Worm (Caenorhabditis elegans) whole organism, L3 larva: ENCODE results near the gene clc-1.

Experiments used
- ceh-82 ChIP-seq: fragments of 150-350 bp; optimal IDR thresholded peaks from 2 replicates; lab custom pipeline; 2014; ENCODE audit warnings: missing biosample characterization, missing genetic modification characterization
- egl-27 ChIP-seq: sonication (generic microtip); optimal IDR thresholded peaks from 4 replicates; lab custom pipeline; 2017; ENCODE audit warnings: missing biosample characterization, missing genetic modification reagents, missing genetic modification characterization
- elt-1 ChIP-seq: fragments of 150-350 bp; optimal IDR thresholded peaks from 2 replicates; lab custom pipeline; 2014; ENCODE audit warnings: missing biosample characterization, missing genetic modification characterization
- elt-3 ChIP-seq, 3 experiments: fragments of 150-350 bp in 1 of 3; sonication (generic microtip) in 2 of 3; optimal IDR thresholded peaks; 2 replicates in 2 of 3; 4 replicates in 1 of 3; lab custom pipeline; 2014 to 2017; ENCODE audit warnings: missing biosample characterization in 3 of 3, missing genetic modification characterization in 3 of 3
- lin-15B ChIP-seq: fragments of 150-350 bp; optimal IDR thresholded peaks from 2 replicates; lab custom pipeline; 2014; ENCODE audit warnings: missing biosample characterization, missing genetic modification characterization
- lsy-12 ChIP-seq: sonication (generic microtip); optimal IDR thresholded peaks from 2 replicates; lab custom pipeline; 2016; ENCODE audit warnings: mild to moderate bottlenecking, missing genetic modification characterization, missing compliant biosample characterization
- nhr-11 ChIP-seq: fragments of 150-350 bp; optimal IDR thresholded peaks from 2 replicates; lab custom pipeline; 2014; ENCODE audit warnings: missing biosample characterization, missing genetic modification characterization
- nhr-23 ChIP-seq: fragments of 150-350 bp; optimal IDR thresholded peaks from 2 replicates; lab custom pipeline; 2014; ENCODE audit warnings: missing biosample characterization, missing genetic modification reagents, missing genetic modification characterization
- nhr-76 ChIP-seq: fragments of 150-350 bp; sonication (generic microtip); optimal IDR thresholded peaks from 5 replicates; lab custom pipeline; 2014; ENCODE audit warnings: missing biosample characterization, missing genetic modification characterization
- pha-4 ChIP-seq: fragments of 150-350 bp; optimal IDR thresholded peaks from 2 replicates; lab custom pipeline; 2014; ENCODE audit warnings: missing biosample characterization, missing genetic modification reagents, missing genetic modification characterization
- sea-2 ChIP-seq: fragments of 150-350 bp; sonication (generic microtip); optimal IDR thresholded peaks from 4 replicates; lab custom pipeline; 2014; ENCODE audit warnings: missing biosample characterization, missing genetic modification reagents, missing genetic modification characterization
- snpc-4 ChIP-seq: fragments of 150-350 bp; optimal IDR thresholded peaks from 2 replicates; lab custom pipeline; 2014; ENCODE audit warnings: missing biosample characterization, missing genetic modification characterization
- unc-62 ChIP-seq: fragments of 150-350 bp; sonication (generic microtip); optimal IDR thresholded peaks from 4 replicates; lab custom pipeline; 2014; ENCODE audit warnings: missing biosample characterization, missing genetic modification reagents, missing genetic modification characterization
- ztf-11 ChIP-seq: fragments of 150-350 bp; optimal IDR thresholded peaks from 2 replicates; lab custom pipeline; 2014; ENCODE audit warnings: missing biosample characterization, missing genetic modification characterization

DNA sequence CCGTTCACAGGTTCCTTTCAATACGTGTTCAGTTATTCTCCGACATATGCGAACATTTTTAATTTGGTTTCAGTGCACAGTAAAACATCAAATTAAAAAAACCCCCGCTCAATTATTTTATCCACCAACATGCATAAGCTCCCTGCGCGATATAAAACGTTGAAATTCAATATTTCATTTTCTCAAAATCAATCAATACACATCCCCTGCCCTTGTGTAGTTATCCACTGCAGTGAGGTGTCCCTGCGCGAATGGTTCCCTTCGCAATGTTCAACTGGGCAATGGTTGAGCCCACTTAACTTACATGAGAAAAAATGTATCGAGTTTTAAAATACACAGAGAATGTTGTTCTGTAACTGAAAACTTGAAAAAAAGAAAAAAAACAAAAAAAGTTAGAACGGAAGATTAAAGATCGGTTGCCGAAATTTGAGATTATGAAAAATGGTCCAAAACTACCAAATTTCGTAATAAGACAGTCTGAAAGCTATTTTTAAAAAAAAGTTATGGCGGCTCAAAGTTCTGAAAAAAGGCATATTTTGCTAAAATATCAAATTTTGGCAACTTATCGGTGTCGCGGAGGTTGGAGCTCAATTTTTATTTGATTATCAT lies 46.8 kb downstream of the clc-1 start:
- TF ChIP-seq sea-2, result peak; percentile 32
- peak; percentile 99 for TF ChIP-seq lsy-12 (tag; lab: Kevin White, UChicago)
- TF ChIP-seq pha-4, result peak; percentile 99
- peak; percentile 100 for TF ChIP-seq nhr-23 (tag; lab: Kevin White, UChicago)
- peak; percentile 100 for TF ChIP-seq ceh-82 (tag; lab: Kevin White, UChicago)
- peak; percentile 95 for TF ChIP-seq snpc-4 (tag; lab: Kevin White, UChicago)
- peak; percentile 79 for TF ChIP-seq ztf-11 (tag; lab: Kevin White, UChicago)
- peak; percentile 75 for TF ChIP-seq elt-1 (tag; lab: Kevin White, UChicago)
- peak; percentile 93 for TF ChIP-seq nhr-76 (tag; lab: Kevin White, UChicago)
- peak; percentile 99 for TF ChIP-seq unc-62 (GFP tag; lab: Kevin White, UChicago)
- peak; percentile 99 for TF ChIP-seq nhr-11 (tag; lab: Kevin White, UChicago)
- TF ChIP-seq lin-15B (tag; lab: Kevin White, UChicago), result peak; percentile 56
- TF ChIP-seq elt-3 (tag; optimal IDR thresholded peaks at IDR 0.05; lab: Kevin White, UChicago), result peak; percentile 98 to 100 (median 100)
- TF ChIP-seq egl-27 (tag; lab: Kevin White, UChicago), result peak; percentile 98
